Fruit fly (Drosophila melanogaster) whole organism, embryonic: Measurements from ENCODE around the gene Tm1.
A peak's percentile ranks its signal among the peaks of the same experiment; 100 is the strongest.

Source experiments
- Asciz ChIP-seq: fragments of 200-800 bp; sonication (Bioruptor generic); optimal IDR thresholded peaks from 2 replicates; lab custom pipeline; 2017; ENCODE audit warnings: missing biosample characterization, mild to moderate bottlenecking, missing genetic modification characterization, missing genetic modification reagents
- CG10209 ChIP-seq: fragments of 200-800 bp; sonication (Bioruptor generic); optimal IDR thresholded peaks from 3 replicates; lab custom pipeline; 2017; ENCODE audit warnings: missing biosample characterization, mild to moderate bottlenecking, missing genetic modification characterization, missing genetic modification reagents
- CG13894 ChIP-seq: fragments of 200-800 bp; sonication (Bioruptor generic); optimal IDR thresholded peaks from 3 replicates; lab custom pipeline; 2018; ENCODE audit warnings: missing biosample characterization, mild to moderate bottlenecking, missing genetic modification characterization, moderate library complexity
- CG16813 ChIP-seq: fragments of 200-800 bp; sonication (Bioruptor generic); IDR thresholded peaks from 3 replicates; pipeline ENCODE4 v1.3.6; 2022; ENCODE audit warnings: missing biosample characterization, missing genetic modification characterization; ENCODE audit not compliant: partially characterized antibody
- CG17912 ChIP-seq: fragments of 200-800 bp; sonication (Bioruptor generic); optimal IDR thresholded peaks from 2 replicates; lab custom pipeline; 2018; ENCODE audit warnings: missing biosample characterization, mild to moderate bottlenecking, missing genetic modification characterization
- CG2678 ChIP-seq: fragments of 200-800 bp; sonication (Bioruptor generic); optimal IDR thresholded peaks from 3 replicates; lab custom pipeline; 2019; ENCODE audit warnings: missing biosample characterization, mild to moderate bottlenecking, missing genetic modification characterization, moderate library complexity
- CG30431 ChIP-seq: fragments of 200-800 bp; sonication (Bioruptor generic); optimal IDR thresholded peaks from 2 replicates; lab custom pipeline; 2017; ENCODE audit warnings: missing biosample characterization, missing genetic modification characterization
- CG3281 ChIP-seq: fragments of 200-800 bp; sonication (Bioruptor generic); optimal IDR thresholded peaks from 3 replicates; lab custom pipeline; 2017; ENCODE audit warnings: missing biosample characterization, mild to moderate bottlenecking, missing genetic modification characterization
- CG4424 ChIP-seq: fragments of 200-800 bp; sonication (Bioruptor generic); optimal IDR thresholded peaks from 3 replicates; lab custom pipeline; 2016; ENCODE audit warnings: missing biosample characterization, missing genetic modification characterization
- CG4730 ChIP-seq: fragments of 200-800 bp; sonication (Bioruptor generic); IDR thresholded peaks from 2 replicates; pipeline ENCODE4 v1.3.6; 2022; ENCODE audit warnings: missing biosample characterization, missing genetic modification characterization
- CG6254 ChIP-seq: fragments of 200-800 bp; sonication (Bioruptor generic); optimal IDR thresholded peaks from 3 replicates; lab custom pipeline; 2017; ENCODE audit warnings: mild to moderate bottlenecking, missing biosample characterization, missing genetic modification reagents, missing genetic modification characterization
- CG7987 ChIP-seq: fragments of 200-800 bp; sonication (Bioruptor generic); optimal IDR thresholded peaks from 2 replicates; lab custom pipeline; 2018; ENCODE audit warnings: missing biosample characterization, mild to moderate bottlenecking, missing genetic modification characterization, moderate library complexity
- CTCF ChIP-seq: fragments of 200-800 bp; sonication (Bioruptor generic); optimal IDR thresholded peaks from 2 replicates; lab custom pipeline; 2017; ENCODE audit warnings: missing biosample characterization, mild to moderate bottlenecking, missing genetic modification characterization, moderate library complexity
- Dad ChIP-seq: fragments of 200-800 bp; sonication (Bioruptor generic); optimal IDR thresholded peaks from 3 replicates; lab custom pipeline; 2016; ENCODE audit warnings: missing biosample characterization, missing genetic modification characterization
- Dek ChIP-seq: fragments of 200-800 bp; sonication (Bioruptor generic); optimal IDR thresholded peaks from 3 replicates; lab custom pipeline; 2019; ENCODE audit warnings: missing biosample characterization, mild to moderate bottlenecking, missing genetic modification characterization, moderate library complexity
- E2f1 ChIP-seq: fragments of 200-800 bp; sonication (Bioruptor generic); IDR thresholded peaks from 2 replicates; pipeline ENCODE4 v1.3.6; 2022; ENCODE audit warnings: missing biosample characterization, missing genetic modification characterization
- E2f2 ChIP-seq: fragments of 200-800 bp; sonication (Bioruptor generic); IDR thresholded peaks from 2 replicates; pipeline ENCODE4 v1.3.6; 2022; ENCODE audit warnings: missing biosample characterization, missing genetic modification characterization
- Fer3 ChIP-seq: fragments of 200-800 bp; sonication (Bioruptor generic); optimal IDR thresholded peaks from 2 replicates; lab custom pipeline; 2018; ENCODE audit warnings: missing biosample characterization, mild to moderate bottlenecking, missing genetic modification characterization, moderate library complexity
- HLH3B ChIP-seq: fragments of 200-800 bp; sonication (Bioruptor generic); IDR thresholded peaks from 2 replicates; pipeline ENCODE4 v1.3.6; 2022; ENCODE audit warnings: missing biosample characterization, missing genetic modification characterization
- HLHmδ ChIP-seq: fragments of 200-800 bp; sonication (Bioruptor generic); optimal IDR thresholded peaks from 2 replicates; lab custom pipeline; 2018; ENCODE audit warnings: missing biosample characterization, mild to moderate bottlenecking, missing genetic modification characterization, moderate library complexity
- HmgD ChIP-seq: fragments of 200-800 bp; sonication (Bioruptor generic); optimal IDR thresholded peaks from 3 replicates; lab custom pipeline; 2016; ENCODE audit warnings: missing biosample characterization, missing genetic modification characterization
- HmgZ ChIP-seq: fragments of 200-800 bp; sonication (Bioruptor generic); optimal IDR thresholded peaks from 2 replicates; lab custom pipeline; 2018; ENCODE audit warnings: missing biosample characterization, mild to moderate bottlenecking, missing genetic modification characterization
- Hmx ChIP-seq: fragments of 200-800 bp; sonication (Bioruptor generic); optimal IDR thresholded peaks from 2 replicates; lab custom pipeline; 2016; ENCODE audit warnings: missing biosample characterization, missing genetic modification characterization
- Hr51 ChIP-seq, 2 experiments: fragments of 200-800 bp; sonication (Bioruptor generic); optimal IDR thresholded peaks; 2 replicates in 1 of 2; 3 replicates in 1 of 2; lab custom pipeline; 2016 to 2018; ENCODE audit warnings: missing biosample characterization in 2 of 2, missing genetic modification characterization in 2 of 2, mild to moderate bottlenecking in 1 of 2, moderate library complexity in 1 of 2
- NC2α ChIP-seq: fragments of 200-800 bp; sonication (Bioruptor generic); optimal IDR thresholded peaks from 2 replicates; lab custom pipeline; 2016; ENCODE audit warnings: missing biosample characterization, missing genetic modification characterization
- Ravus ChIP-seq: fragments of 200-800 bp; sonication (Bioruptor generic); IDR thresholded peaks from 2 replicates; pipeline ENCODE4 v1.3.6; 2022; ENCODE audit warnings: missing biosample characterization, missing genetic modification characterization
- Rfx ChIP-seq: fragments of 200-800 bp; sonication (Bioruptor generic); IDR thresholded peaks from 2 replicates; pipeline ENCODE4 v1.3.6; 2022; ENCODE audit warnings: missing biosample characterization, missing genetic modification characterization
- Stat92E ChIP-seq, 3 experiments: fragments of >200 bp in 2 of 3; fragments of 200-800 bp in 1 of 3; sonication (Bioruptor generic) in 1 of 3; optimal IDR thresholded peaks; 2 replicates each; lab custom pipeline; 2017 to 2019; ENCODE audit warnings: missing biosample characterization in 3 of 3, missing genetic modification characterization in 3 of 3, mild to moderate bottlenecking in 1 of 3, moderate library complexity in 1 of 3
- TFAM ChIP-seq: fragments of 200-800 bp; sonication (Bioruptor generic); optimal IDR thresholded peaks from 2 replicates; lab custom pipeline; 2017; ENCODE audit warnings: missing biosample characterization, missing genetic modification characterization, inconsistent platforms
- Taf1 ChIP-seq: fragments of 200-800 bp; sonication (Bioruptor generic); IDR thresholded peaks from 2 replicates; pipeline ENCODE4 v1.3.6; 2022; ENCODE audit warnings: missing biosample characterization, missing genetic modification characterization
- ash1 ChIP-seq: fragments of 200-800 bp; sonication (Bioruptor generic); optimal IDR thresholded peaks from 2 replicates; lab custom pipeline; 2018; ENCODE audit warnings: missing biosample characterization, mild to moderate bottlenecking, missing genetic modification characterization
- btn ChIP-seq: fragments of 200-800 bp; sonication (Bioruptor generic); optimal IDR thresholded peaks from 2 replicates; lab custom pipeline; 2016; ENCODE audit warnings: missing biosample characterization, missing genetic modification characterization
- chif ChIP-seq, 2 experiments: fragments of 200-800 bp; sonication (Bioruptor generic); optimal IDR thresholded peaks; 3 replicates each; lab custom pipeline; 2016; ENCODE audit warnings: missing biosample characterization in 2 of 2, missing genetic modification characterization in 2 of 2
- chinmo ChIP-seq: fragments of 200-800 bp; sonication (Bioruptor generic); IDR thresholded peaks from 4 replicates; pipeline ENCODE4 v1.3.6; 2022; ENCODE audit warnings: missing biosample characterization, missing genetic modification characterization; ENCODE audit not compliant: partially characterized antibody
- corto ChIP-seq: fragments of 200-800 bp; sonication (Bioruptor generic); optimal IDR thresholded peaks from 2 replicates; lab custom pipeline; 2016; ENCODE audit warnings: missing biosample characterization, mild to moderate bottlenecking, missing genetic modification characterization, moderate library complexity
- dati ChIP-seq: fragments of 200-800 bp; sonication (Bioruptor generic); IDR thresholded peaks from 2 replicates; pipeline ENCODE4 v1.3.6; 2022; ENCODE audit warnings: missing biosample characterization, missing genetic modification characterization
- esg ChIP-seq: fragments of 200-800 bp; sonication (Bioruptor generic); conservative IDR thresholded peaks from 2 replicates; pipeline ENCODE4 v1.3.6; 2022; ENCODE audit warnings: missing biosample characterization, missing genetic modification characterization
- fd3F ChIP-seq: fragments of 200-800 bp; sonication (Bioruptor generic); optimal IDR thresholded peaks from 2 replicates; lab custom pipeline; 2018; ENCODE audit warnings: missing biosample characterization, mild to moderate bottlenecking, missing genetic modification characterization, moderate library complexity
- gro ChIP-seq: fragments of 200-800 bp; sonication (Bioruptor generic); optimal IDR thresholded peaks from 2 replicates; lab custom pipeline; 2016; ENCODE audit warnings: missing biosample characterization, missing genetic modification characterization
- jumu ChIP-seq: fragments of 200-800 bp; sonication (Bioruptor generic); optimal IDR thresholded peaks from 3 replicates; lab custom pipeline; 2016; ENCODE audit warnings: missing biosample characterization, missing genetic modification characterization
- pho ChIP-seq: fragments of 200-800 bp; sonication (Bioruptor generic); optimal IDR thresholded peaks from 2 replicates; lab custom pipeline; 2016; ENCODE audit warnings: missing biosample characterization, missing genetic modification characterization
- prd ChIP-seq, 3 experiments: fragments of >200 bp in 2 of 3; fragments of 200-800 bp in 1 of 3; sonication (Bioruptor generic) in 1 of 3; optimal IDR thresholded peaks in 2 of 3; IDR thresholded peaks in 1 of 3; 2 replicates in 2 of 3; 3 replicates in 1 of 3; pipeline versions ENCODE4 v1.3.6 to Lab custom; 2017 to 2022; ENCODE audit warnings: missing biosample characterization in 1 of 3, missing genetic modification characterization in 1 of 3
- scrt ChIP-seq: fragments of 200-800 bp; sonication (Bioruptor generic); optimal IDR thresholded peaks from 2 replicates; lab custom pipeline; 2018; ENCODE audit warnings: missing biosample characterization, mild to moderate bottlenecking, missing genetic modification characterization, moderate library complexity
- slou ChIP-seq: fragments of 200-800 bp; sonication (Bioruptor generic); optimal IDR thresholded peaks from 3 replicates; lab custom pipeline; 2016; ENCODE audit warnings: missing biosample characterization, missing genetic modification characterization
- slp2 ChIP-seq: fragments of 200-800 bp; sonication (Bioruptor generic); optimal IDR thresholded peaks from 2 replicates; lab custom pipeline; 2016; ENCODE audit warnings: missing biosample characterization, missing genetic modification characterization
- stwl ChIP-seq: fragments of 200-800 bp; sonication (Bioruptor generic); optimal IDR thresholded peaks from 3 replicates; lab custom pipeline; 2018; ENCODE audit warnings: missing biosample characterization, mild to moderate bottlenecking, missing genetic modification characterization, moderate library complexity
- tup ChIP-seq: fragments of 200-800 bp; sonication (Bioruptor generic); optimal IDR thresholded peaks from 2 replicates; lab custom pipeline; 2016; ENCODE audit warnings: missing biosample characterization, mild to moderate bottlenecking, missing genetic modification characterization, moderate library complexity
- tx ChIP-seq: fragments of 200-800 bp; sonication (Bioruptor generic); optimal IDR thresholded peaks from 2 replicates; lab custom pipeline; 2016; ENCODE audit warnings: missing biosample characterization, missing genetic modification characterization

Gene Tm1

dm6 chr3R:15342926-15343685, 65.1 kb downstream of the Tm1 start, which contains the start of gene Nagk (continued):
- TF ChIP-seq tup (GFP tag; lab: Kevin White, UChicago) (no peak), ash1 (no peak), fd3F (GFP tag; lab: Kevin White, UChicago) (peak; percentile 22), HmgZ (tag; lab: Kevin White, UChicago) (peak; percentile 5), TFAM (no peak), slou (GFP tag; lab: Kevin White, UChicago) (peak; percentile 4), scrt (peak; percentile 42), corto (GFP tag; lab: Kevin White, UChicago) (no peak), Stat92E (GFP tag; optimal IDR thresholded peaks at IDR 0.05; lab: Kevin White, UChicago) (no peak), Ravus (GFP tag; lab: Robert Waterston, UW) (no peak), Dek (tag; lab: Kevin White, UChicago) (peak; percentile 35), Rfx (GFP tag; lab: Robert Waterston, UW) (peak; percentile 44), slp2 (GFP tag; lab: Kevin White, UChicago) (peak; percentile 46), esg (GFP tag; lab: Robert Waterston, UW) (0 out of 2 replicates have a peak, but pooled peaks have one; percentile 21), gro (GFP tag; lab: Kevin White, UChicago) (peak; percentile 60), CTCF (GFP tag; lab: Kevin White, UChicago) (no peak), chif (GFP tag; optimal IDR thresholded peaks at IDR 0.05; lab: Kevin White, UChicago) (peak; percentile 9 to 72), Fer3 (no peak), CG17912 (no peak), stwl (tag; lab: Kevin White, UChicago) (no peak), CG30431 (GFP tag; lab: Kevin White, UChicago) (peak; percentile 1), CG16813 (GFP tag; lab: Robert Waterston, UW) (no peak), dati (0 out of 2 replicates have a peak, but pooled peaks have one; percentile 5), CG3281 (peak; percentile 62), jumu (GFP tag; lab: Kevin White, UChicago) (no peak), tx (GFP tag; lab: Kevin White, UChicago) (peak; percentile 34), Taf1 (GFP tag; lab: Robert Waterston, UW) (no peak), CG10209 (peak; percentile 68), HmgD (GFP tag; lab: Kevin White, UChicago) (no peak), HLH3B (GFP tag; lab: Robert Waterston, UW) (peak; percentile 39), CG13894 (peak; percentile 39), Hmx (GFP tag; lab: Kevin White, UChicago) (no peak), E2f2 (GFP tag; lab: Robert Waterston, UW) (peak; percentile 87), CG6254 (GFP tag; lab: Kevin White, UChicago) (no peak), Dad (peak; percentile 54), chinmo (GFP tag; lab: Robert Waterston, UW) (peak; percentile 90; the same call in 2 of the 4 replicates), CG4730 (GFP tag; lab: Robert Waterston, UW) (no peak), HLHmδ (GFP tag; lab: Kevin White, UChicago) (no peak), btn (GFP tag; lab: Kevin White, UChicago) (peak; percentile 9), CG2678 (tag; lab: Kevin White, UChicago) (peak; percentile 79), pho (peak; percentile 83), NC2α (no peak), CG7987 (no peak), Hr51 (GFP tag; optimal IDR thresholded peaks at IDR 0.05; lab: Kevin White, UChicago) (peak; percentile 13 to 68), prd (optimal IDR thresholded peaks at IDR 0.05; lab: Kevin White, UChicago) (no peak), prd (GFP tag; IDR thresholded peaks at IDR 0.05; lab: Robert Waterston, UW) (peak; percentile 40), CG4424 (GFP tag; lab: Kevin White, UChicago) (peak; percentile 71), E2f1 (GFP tag; lab: Robert Waterston, UW) (0 out of 2 replicates have a peak, but pooled peaks have one; percentile 35), Asciz (GFP tag; lab: Kevin White, UChicago) (no peak)
